Worm (Caenorhabditis elegans) whole organism, early embryonic: Measurements from ENCODE around the gene srg-38.

Experiments used
- ama-1 ChIP-seq: fragments of 150-350 bp; optimal IDR thresholded peaks from 2 replicates; lab custom pipeline; 2014
- ceh-13 ChIP-seq: fragments of 200-800 bp; sonication (Bioruptor generic); optimal IDR thresholded peaks from 2 replicates; lab custom pipeline; 2018; ENCODE audit warnings: mild to moderate bottlenecking, missing genetic modification characterization, missing compliant biosample characterization
- ets-7 ChIP-seq: sonication (generic microtip); optimal IDR thresholded peaks from 2 replicates; lab custom pipeline; 2016; ENCODE audit warnings: missing genotype, missing genetic modification characterization, missing compliant biosample characterization
- pes-1 ChIP-seq: fragments of 200-800 bp; sonication (Bioruptor generic); IDR thresholded peaks from 2 replicates; pipeline ENCODE4 v1.3.6; 2022; ENCODE audit warnings: missing genetic modification reagents, missing genetic modification characterization, missing compliant biosample characterization
- sea-1 ChIP-seq: fragments of 200-800 bp; sonication (Bioruptor generic); conservative IDR thresholded peaks from 2 replicates; pipeline ENCODE4 v1.3.6; 2022; ENCODE audit warnings: missing genetic modification characterization, missing compliant biosample characterization
- tra-4 ChIP-seq: sonication (generic microtip); optimal IDR thresholded peaks from 2 replicates; lab custom pipeline; 2017; ENCODE audit warnings: missing genetic modification characterization, missing compliant biosample characterization

ce11 chrV:11104408-11104807 lies 51.0 kb downstream of the srg-38 start:
- TF ChIP-seq pes-1 (GFP tag; lab: Robert Waterston, UW) (no peak), ama-1 (lab: Kevin White, UChicago) (no peak), ets-7 (no peak), tra-4 (tag; lab: Kevin White, UChicago) (no peak), sea-1 (GFP tag; lab: Robert Waterston, UW) (no peak), ceh-13 (GFP tag; lab: Kevin White, UChicago) (no peak)
